Worm (Caenorhabditis elegans) whole organism, late embryonic: ENCODE measurements around the gene lact-3.

ENCODE experiments used
- C08G9.2 ChIP-seq: sonication (generic microtip); optimal IDR thresholded peaks from 2 replicates; lab custom pipeline; 2016; ENCODE audit warnings: mild to moderate bottlenecking, missing genetic modification characterization, moderate library complexity, missing compliant biosample characterization
- F13H6.1 ChIP-seq: sonication (generic microtip); optimal IDR thresholded peaks from 2 replicates; lab custom pipeline; 2016; ENCODE audit warnings: missing genetic modification characterization, missing compliant biosample characterization
- K02D7.2 ChIP-seq: sonication (generic microtip); optimal IDR thresholded peaks from 2 replicates; lab custom pipeline; 2017; ENCODE audit warnings: mild to moderate bottlenecking, missing genetic modification characterization, missing compliant biosample characterization
- ceh-30 ChIP-seq: fragments of 150-350 bp; optimal IDR thresholded peaks from 2 replicates; lab custom pipeline; 2014; ENCODE audit warnings: missing biosample characterization, missing genetic modification characterization
- dve-1 ChIP-seq: sonication (generic microtip); optimal IDR thresholded peaks from 2 replicates; lab custom pipeline; 2017; ENCODE audit warnings: antibody characterized with exemption, mild to moderate bottlenecking, missing genetic modification characterization, missing compliant biosample characterization
- fkh-6 ChIP-seq: sonication (generic microtip); optimal IDR thresholded peaks from 2 replicates; lab custom pipeline; 2016; ENCODE audit warnings: missing genetic modification characterization, missing compliant biosample characterization
- madf-2 ChIP-seq: sonication (generic microtip); optimal IDR thresholded peaks from 2 replicates; lab custom pipeline; 2017; ENCODE audit warnings: missing genetic modification characterization, missing compliant biosample characterization
- nfya-1 ChIP-seq: sonication (generic microtip); optimal IDR thresholded peaks from 2 replicates; lab custom pipeline; 2017; ENCODE audit warnings: missing genetic modification characterization, mild to moderate bottlenecking, missing compliant biosample characterization, antibody characterized with exemption, moderate library complexity
- nhr-232 ChIP-seq: sonication (generic microtip); optimal IDR thresholded peaks from 2 replicates; lab custom pipeline; 2016; ENCODE audit warnings: missing genetic modification characterization, missing compliant biosample characterization
- pha-4 ChIP-seq: fragments of 150-350 bp; optimal IDR thresholded peaks from 2 replicates; lab custom pipeline; 2018; ENCODE audit warnings: missing biosample characterization, missing genetic modification reagents, missing genetic modification characterization
- rnt-1 ChIP-seq: sonication (generic microtip); optimal IDR thresholded peaks from 2 replicates; lab custom pipeline; 2016; ENCODE audit warnings: missing genetic modification characterization, missing compliant biosample characterization
- sox-4 ChIP-seq: sonication (generic microtip); optimal IDR thresholded peaks from 2 replicates; lab custom pipeline; 2017; ENCODE audit warnings: mild to moderate bottlenecking, missing genetic modification characterization, inconsistent platforms, missing compliant biosample characterization
- unc-55 ChIP-seq: sonication (generic microtip); optimal IDR thresholded peaks from 2 replicates; lab custom pipeline; 2017; ENCODE audit warnings: missing biosample characterization, missing genetic modification reagents, missing genetic modification characterization

- no peak for TF ChIP-seq nhr-232 (tag; lab: Kevin White, UChicago)
- no peak for TF ChIP-seq rnt-1 (tag; lab: Kevin White, UChicago)
- no peak for TF ChIP-seq sox-4 (tag; lab: Kevin White, UChicago)
- TF ChIP-seq nfya-1 (tag; lab: Kevin White, UChicago): no peak
- TF ChIP-seq unc-55 (GFP tag; lab: Kevin White, UChicago): no peak
- no peak for TF ChIP-seq ceh-30 (tag; lab: Kevin White, UChicago)
- TF ChIP-seq C08G9.2 (tag; lab: Kevin White, UChicago): no peak
- TF ChIP-seq F13H6.1 (tag; lab: Kevin White, UChicago): no peak
- no peak for TF ChIP-seq dve-1 (tag; lab: Kevin White, UChicago)
- no peak for TF ChIP-seq madf-2 (tag; lab: Kevin White, UChicago)
- no peak for TF ChIP-seq fkh-6 (tag; lab: Kevin White, UChicago)
- TF ChIP-seq K02D7.2: no peak
- TF ChIP-seq pha-4 (tag; lab: Kevin White, UChicago): no peak
Measured at ce11 chrII:10608821-10609220, 48.7 kb downstream of the lact-3 start.
